Worm (Caenorhabditis elegans) whole organism, young adult: ENCODE results near the gene F59B2.14.
A peak's percentile ranks its signal among the peaks of the same experiment; 100 is the strongest.

Experiments
- B0261.1 ChIP-seq: sonication (generic microtip); optimal IDR thresholded peaks from 2 replicates; lab custom pipeline; 2016; ENCODE audit warnings: mild to moderate bottlenecking, missing genetic modification characterization, moderate library complexity, missing compliant biosample characterization
- B0336.3 ChIP-seq: fragments of 200-800 bp; sonication (Bioruptor generic); IDR thresholded peaks from 2 replicates; pipeline ENCODE4 v1.3.6; 2022; ENCODE audit warnings: missing genetic modification characterization, missing compliant biosample characterization
- D2030.7 ChIP-seq: fragments of 200-800 bp; sonication (Bioruptor generic); IDR thresholded peaks from 2 replicates; pipeline ENCODE4 v1.3.6; 2022; ENCODE audit warnings: missing genetic modification reagents, missing genetic modification characterization, missing compliant biosample characterization
- F10E7.11 ChIP-seq: sonication (generic microtip); optimal IDR thresholded peaks from 2 replicates; lab custom pipeline; 2017; ENCODE audit warnings: mild to moderate bottlenecking, missing genetic modification characterization, moderate library complexity, missing compliant biosample characterization
- F37B4.10 ChIP-seq: fragments of 200-800 bp; sonication (Bioruptor generic); IDR thresholded peaks from 2 replicates; pipeline ENCODE4 v1.3.6; 2022; ENCODE audit warnings: missing genetic modification characterization, missing compliant biosample characterization
- F49E8.2 ChIP-seq: sonication (generic microtip); optimal IDR thresholded peaks from 3 replicates; lab custom pipeline; 2017; ENCODE audit warnings: missing genetic modification characterization, mild to moderate bottlenecking, missing compliant biosample characterization, antibody characterized with exemption, moderate library complexity; ENCODE audit not compliant: insufficient read depth
- F52B5.7 ChIP-seq: sonication (generic microtip); optimal IDR thresholded peaks from 2 replicates; lab custom pipeline; 2016; ENCODE audit warnings: mild to moderate bottlenecking, missing genetic modification characterization, missing compliant biosample characterization
- F55B11.4 ChIP-seq: sonication (generic microtip); optimal IDR thresholded peaks from 2 replicates; lab custom pipeline; 2016; ENCODE audit warnings: missing compliant biosample characterization, missing genetic modification characterization, borderline replicate concordance; ENCODE audit not compliant: insufficient read depth
- F57A8.1 ChIP-seq: fragments of 200-800 bp; sonication (Bioruptor generic); optimal IDR thresholded peaks from 2 replicates; lab custom pipeline; 2018; ENCODE audit warnings: mild to moderate bottlenecking, missing genetic modification characterization, moderate library complexity, missing compliant biosample characterization
- K11D2.4 ChIP-seq: fragments of 200-800 bp; sonication (Bioruptor generic); IDR thresholded peaks from 2 replicates; pipeline ENCODE4 v1.3.6; 2022; ENCODE audit warnings: missing genetic modification reagents, missing genetic modification characterization, missing compliant biosample characterization
- T07F8.4 ChIP-seq: sonication (generic microtip); optimal IDR thresholded peaks from 2 replicates; lab custom pipeline; 2016; ENCODE audit warnings: mild to moderate bottlenecking, missing genetic modification characterization, moderate library complexity, missing compliant biosample characterization
- Y56A3A.18 ChIP-seq: fragments of 200-800 bp; sonication (Bioruptor generic); IDR thresholded peaks from 2 replicates; pipeline ENCODE4 v1.3.6; 2022; ENCODE audit warnings: missing genetic modification reagents, missing genetic modification characterization, missing compliant biosample characterization
- Y79H2A.3 ChIP-seq: fragments of 200-800 bp; sonication (Bioruptor generic); conservative IDR thresholded peaks from 2 replicates; pipeline ENCODE4 v1.3.6; 2022; ENCODE audit warnings: missing genetic modification reagents, missing genetic modification characterization, missing compliant biosample characterization
- Y95B8A.8 ChIP-seq: fragments of 200-800 bp; sonication (Bioruptor generic); IDR thresholded peaks from 2 replicates; pipeline ENCODE4 v1.3.6; 2022; ENCODE audit warnings: missing genetic modification reagents, missing genetic modification characterization, missing compliant biosample characterization
- akir-1 ChIP-seq: fragments of 200-800 bp; sonication (Bioruptor generic); optimal IDR thresholded peaks from 2 replicates; lab custom pipeline; 2018; ENCODE audit warnings: mild to moderate bottlenecking, missing genetic modification characterization, moderate library complexity, missing compliant biosample characterization
- aptf-2 ChIP-seq: fragments of 200-800 bp; sonication (Bioruptor generic); conservative IDR thresholded peaks from 2 replicates; pipeline ENCODE4 v1.3.6; 2022; ENCODE audit warnings: missing genetic modification reagents, missing genetic modification characterization, missing compliant biosample characterization
- atf-7 ChIP-seq: sonication (generic microtip); optimal IDR thresholded peaks from 2 replicates; lab custom pipeline; 2017; ENCODE audit warnings: mild to moderate bottlenecking, missing genetic modification characterization, missing compliant biosample characterization
- cebp-1 ChIP-seq, 2 experiments: fragments of 200-800 bp in 1 of 2; sonication (Bioruptor generic) in 1 of 2; sonication (generic microtip) in 1 of 2; IDR thresholded peaks in 1 of 2; optimal IDR thresholded peaks in 1 of 2; 2 replicates each; pipeline versions ENCODE4 v1.3.6 to Lab custom; 2017 to 2022; ENCODE audit warnings: missing compliant biosample characterization in 2 of 2, missing genetic modification characterization in 2 of 2, mild to moderate bottlenecking in 1 of 2, missing genetic modification reagents in 1 of 2, moderate library complexity in 1 of 2
- cebp-2 ChIP-seq: fragments of 200-800 bp; sonication (Bioruptor generic); IDR thresholded peaks from 2 replicates; pipeline ENCODE4 v1.3.6; 2022; ENCODE audit warnings: missing genetic modification characterization, missing compliant biosample characterization
- ceh-100 ChIP-seq: fragments of 200-800 bp; sonication (Bioruptor generic); IDR thresholded peaks from 2 replicates; pipeline ENCODE4 v1.3.6; 2022; ENCODE audit warnings: missing genetic modification reagents, missing genetic modification characterization, missing compliant biosample characterization
- ceh-58 ChIP-seq: fragments of 200-800 bp; sonication (Bioruptor generic); IDR thresholded peaks from 2 replicates; pipeline ENCODE4 v1.3.6; 2022; ENCODE audit warnings: missing genetic modification characterization, missing compliant biosample characterization
- ceh-79 ChIP-seq: sonication (generic microtip); optimal IDR thresholded peaks from 2 replicates; lab custom pipeline; 2017; ENCODE audit warnings: mild to moderate bottlenecking, missing genetic modification characterization, missing compliant biosample characterization
- dox-1 ChIP-seq: fragments of 200-800 bp; sonication (Bioruptor generic); IDR thresholded peaks from 2 replicates; pipeline ENCODE4 v1.3.6; 2022; ENCODE audit warnings: missing genetic modification reagents, missing genetic modification characterization, missing compliant biosample characterization
- dpff-1 ChIP-seq: sonication (generic microtip); optimal IDR thresholded peaks from 2 replicates; lab custom pipeline; 2017; ENCODE audit warnings: mild to moderate bottlenecking, missing genetic modification characterization, missing compliant biosample characterization
- dpl-1 ChIP-seq: fragments of 150-350 bp; optimal IDR thresholded peaks from 2 replicates; lab custom pipeline; 2014; ENCODE audit warnings: missing biosample characterization, missing genetic modification reagents, missing genetic modification characterization
- efl-1 ChIP-seq: fragments of 150-350 bp; optimal IDR thresholded peaks from 2 replicates; lab custom pipeline; 2014; ENCODE audit warnings: missing biosample characterization, missing genetic modification reagents, missing genetic modification characterization
- egl-18 ChIP-seq: fragments of 200-800 bp; sonication (Bioruptor generic); IDR thresholded peaks from 2 replicates; pipeline ENCODE4 v1.3.6; 2022; ENCODE audit warnings: missing genetic modification reagents, missing genetic modification characterization, missing compliant biosample characterization
- egl-44 ChIP-seq: fragments of 200-800 bp; sonication (Bioruptor generic); IDR thresholded peaks from 2 replicates; pipeline ENCODE4 v1.3.6; 2022; ENCODE audit warnings: missing genetic modification reagents, missing genetic modification characterization, missing compliant biosample characterization
- ets-4 ChIP-seq: fragments of 200-800 bp; sonication (Bioruptor generic); optimal IDR thresholded peaks from 2 replicates; lab custom pipeline; 2018; ENCODE audit warnings: mild to moderate bottlenecking, missing genetic modification characterization, missing compliant biosample characterization
- gei-17 ChIP-seq: fragments of 200-800 bp; sonication (Bioruptor generic); optimal IDR thresholded peaks from 2 replicates; lab custom pipeline; 2018; ENCODE audit warnings: mild to moderate bottlenecking, missing genetic modification characterization, missing compliant biosample characterization
- hlh-26 ChIP-seq: fragments of 200-800 bp; sonication (Bioruptor generic); conservative IDR thresholded peaks from 2 replicates; pipeline ENCODE4 v1.3.6; 2022; ENCODE audit warnings: missing genetic modification reagents, missing genetic modification characterization, missing compliant biosample characterization
- hmg-20 ChIP-seq: fragments of 200-800 bp; sonication (Bioruptor generic); IDR thresholded peaks from 2 replicates; pipeline ENCODE4 v1.3.6; 2022; ENCODE audit warnings: missing genetic modification reagents, missing genetic modification characterization, missing compliant biosample characterization
- let-607 ChIP-seq, 2 experiments: fragments of 200-800 bp in 1 of 2; sonication (Bioruptor generic) in 1 of 2; sonication (generic microtip) in 1 of 2; optimal IDR thresholded peaks; 2 replicates each; lab custom pipeline; 2016 to 2018; ENCODE audit warnings: mild to moderate bottlenecking in 2 of 2, missing compliant biosample characterization in 2 of 2, missing genetic modification characterization in 2 of 2, moderate library complexity in 2 of 2, missing genotype in 1 of 2
- lir-1 ChIP-seq: fragments of 200-800 bp; sonication (Bioruptor generic); conservative IDR thresholded peaks from 2 replicates; pipeline ENCODE4 v1.3.6; 2022; ENCODE audit warnings: missing genetic modification reagents, missing genetic modification characterization, missing compliant biosample characterization
- lsl-1 ChIP-seq: fragments of 200-800 bp; sonication (Bioruptor generic); optimal IDR thresholded peaks from 2 replicates; lab custom pipeline; 2018; ENCODE audit warnings: mild to moderate bottlenecking, missing genetic modification characterization, moderate library complexity, missing compliant biosample characterization
- madf-10 ChIP-seq: sonication (generic microtip); optimal IDR thresholded peaks from 2 replicates; lab custom pipeline; 2016; ENCODE audit warnings: mild to moderate bottlenecking, missing genetic modification characterization, missing compliant biosample characterization
- mcd-1 ChIP-seq: fragments of 200-800 bp; sonication (Bioruptor generic); IDR thresholded peaks from 2 replicates; pipeline ENCODE4 v1.3.6; 2022; ENCODE audit warnings: missing genetic modification reagents, missing genetic modification characterization, missing compliant biosample characterization
- mes-4 ChIP-seq: sonication (generic microtip); optimal IDR thresholded peaks from 2 replicates; lab custom pipeline; 2016; ENCODE audit warnings: missing genotype, missing genetic modification characterization, missing compliant biosample characterization
- mxl-1 ChIP-seq: sonication (generic microtip); optimal IDR thresholded peaks from 2 replicates; lab custom pipeline; 2016; ENCODE audit warnings: missing genetic modification characterization, missing compliant biosample characterization
- pha-4 ChIP-seq: fragments of 150-350 bp; sonication (generic microtip); optimal IDR thresholded peaks from 2 replicates; lab custom pipeline; 2014; ENCODE audit warnings: missing biosample characterization, missing genetic modification reagents, missing genetic modification characterization
- rpc-1 ChIP-seq, 2 experiments: fragments of 150-350 bp in 1 of 2; sonication (generic microtip) in 1 of 2; optimal IDR thresholded peaks; 2 replicates each; lab custom pipeline; 2014 to 2018; ENCODE audit warnings: missing biosample characterization in 1 of 2, missing genetic modification characterization in 1 of 2, missing genetic modification reagents in 1 of 2, missing genotype in 1 of 2
- sptf-2 ChIP-seq: fragments of 200-800 bp; sonication (Bioruptor generic); optimal IDR thresholded peaks from 2 replicates; lab custom pipeline; 2018; ENCODE audit warnings: mild to moderate bottlenecking, missing genetic modification characterization, missing compliant biosample characterization
- tbp1 ChIP-seq: fragments of 200-800 bp; sonication (Bioruptor generic); optimal IDR thresholded peaks from 2 replicates; lab custom pipeline; 2018; ENCODE audit warnings: mild to moderate bottlenecking, missing genetic modification characterization, missing compliant biosample characterization
- tbx-9 ChIP-seq: sonication (generic microtip); optimal IDR thresholded peaks from 2 replicates; lab custom pipeline; 2016; ENCODE audit warnings: borderline replicate concordance, missing genetic modification characterization, inconsistent platforms, missing compliant biosample characterization
- zim-3 ChIP-seq: sonication (generic microtip); optimal IDR thresholded peaks from 2 replicates; lab custom pipeline; 2017; ENCODE audit warnings: mild to moderate bottlenecking, missing genetic modification characterization, moderate library complexity, missing compliant biosample characterization
- ztf-25 ChIP-seq: fragments of 200-800 bp; sonication (Bioruptor generic); IDR thresholded peaks from 2 replicates; pipeline ENCODE4 v1.3.6; 2022; ENCODE audit warnings: missing genetic modification reagents, missing genetic modification characterization, missing compliant biosample characterization
- ztf-6 ChIP-seq: fragments of 200-800 bp; sonication (Bioruptor generic); IDR thresholded peaks from 2 replicates; pipeline ENCODE4 v1.3.6; 2022; ENCODE audit warnings: missing genetic modification reagents, missing genetic modification characterization, missing compliant biosample characterization

F59B2.14 gene

ce11 chrIII:9052371-9052978, 30.0 kb upstream of the F59B2.14 start (continued):
- TF ChIP-seq B0261.1 (no peak), F49E8.2 (tag; lab: Kevin White, UChicago) (no peak), F10E7.11 (tag; lab: Kevin White, UChicago) (peak; percentile 24), mes-4 (tag; lab: Kevin White, UChicago) (no peak), ceh-100 (GFP tag; lab: Robert Waterston, UW) (peak; percentile 59), cebp-2 (GFP tag; lab: Robert Waterston, UW) (peak; percentile 68; the same call in 1 of the 2 replicates), dpff-1 (tag; lab: Kevin White, UChicago) (no peak), dpl-1 (GFP tag; lab: Kevin White, UChicago) (no peak), lsl-1 (no peak), pha-4 (tag; lab: Kevin White, UChicago) (no peak), aptf-2 (GFP tag; lab: Robert Waterston, UW) (no peak), T07F8.4 (tag; lab: Kevin White, UChicago) (no peak), egl-44 (no peak), Y56A3A.18 (GFP tag; lab: Robert Waterston, UW) (peak; percentile 78; the same call in 1 of the 2 replicates), atf-7 (tag; lab: Kevin White, UChicago) (no peak), cebp-1 (GFP tag; IDR thresholded peaks at IDR 0.05; lab: Robert Waterston, UW) (no peak), cebp-1 (tag; optimal IDR thresholded peaks at IDR 0.05; lab: Kevin White, UChicago) (peak; percentile 70), hmg-20 (GFP tag; lab: Robert Waterston, UW) (no peak), zim-3 (tag; lab: Kevin White, UChicago) (no peak), madf-10 (tag; lab: Kevin White, UChicago) (no peak), F55B11.4 (tag; lab: Kevin White, UChicago) (no peak), sptf-2 (GFP tag; lab: Kevin White, UChicago) (no peak), gei-17 (GFP tag; lab: Kevin White, UChicago) (no peak), ztf-6 (GFP tag; lab: Robert Waterston, UW) (no peak), akir-1 (GFP tag; lab: Kevin White, UChicago) (no peak), ets-4 (GFP tag; lab: Kevin White, UChicago) (peak; percentile 71), egl-18 (0 out of 2 replicates have a peak, but pooled peaks have one; percentile 21), ceh-58 (GFP tag; lab: Robert Waterston, UW) (no peak), D2030.7 (GFP tag; lab: Robert Waterston, UW) (no peak), F52B5.7 (peak; percentile 15), let-607 (tag; optimal IDR thresholded peaks at IDR 0.05; lab: Kevin White, UChicago) (peak; percentile 25 to 44), tbp1 (GFP tag; lab: Kevin White, UChicago) (peak; percentile 36), mxl-1 (tag; lab: Kevin White, UChicago) (no peak), ceh-79 (peak; percentile 38), F57A8.1 (GFP tag; lab: Kevin White, UChicago) (no peak), F37B4.10 (GFP tag; lab: Robert Waterston, UW) (no peak), ztf-25 (GFP tag; lab: Robert Waterston, UW) (no peak), dox-1 (GFP tag; lab: Robert Waterston, UW) (peak; percentile 80), rpc-1 (optimal IDR thresholded peaks at IDR 0.05; lab: Kevin White, UChicago) (no peak), rpc-1 (tag; optimal IDR thresholded peaks at IDR 0.05; lab: Kevin White, UChicago) (no peak), lir-1 (GFP tag; lab: Robert Waterston, UW) (no peak), Y95B8A.8 (GFP tag; lab: Robert Waterston, UW) (peak; percentile 21; the same call in 1 of the 2 replicates), B0336.3 (peak; percentile 58; the same call in 1 of the 2 replicates), K11D2.4 (peak; percentile 71), mcd-1 (GFP tag; lab: Robert Waterston, UW) (peak; percentile 68), efl-1 (no peak), Y79H2A.3 (GFP tag; lab: Robert Waterston, UW) (no peak), tbx-9 (tag; lab: Kevin White, UChicago) (no peak), hlh-26 (GFP tag; lab: Robert Waterston, UW) (no peak)
